Worm (Caenorhabditis elegans) whole organism, L2 larva: ENCODE data around the gene F13H8.1.

Experiments
- Y55F3AM.14 ChIP-seq: fragments of 200-800 bp; sonication (Bioruptor generic); optimal IDR thresholded peaks from 2 replicates; lab custom pipeline; 2018; ENCODE audit warnings: mild to moderate bottlenecking, missing genetic modification characterization, missing compliant biosample characterization
- nhr-12 ChIP-seq: fragments of 150-350 bp; optimal IDR thresholded peaks from 2 replicates; lab custom pipeline; 2014; ENCODE audit warnings: missing biosample characterization, missing genetic modification characterization
- nhr-23 ChIP-seq: fragments of 150-350 bp; optimal IDR thresholded peaks from 2 replicates; lab custom pipeline; 2014; ENCODE audit warnings: missing biosample characterization, missing genetic modification reagents, missing genetic modification characterization
- snpc-4 ChIP-seq: fragments of 150-350 bp; optimal IDR thresholded peaks from 2 replicates; lab custom pipeline; 2014; ENCODE audit warnings: missing biosample characterization, missing genetic modification characterization
- unc-39 ChIP-seq: fragments of 150-350 bp; optimal IDR thresholded peaks from 2 replicates; lab custom pipeline; 2014; ENCODE audit warnings: missing biosample characterization, missing genetic modification characterization
- unc-62 ChIP-seq: fragments of 150-350 bp; optimal IDR thresholded peaks from 2 replicates; lab custom pipeline; 2014; ENCODE audit warnings: missing biosample characterization, missing genetic modification reagents, missing genetic modification characterization

ce11 chrII:6281002-6281401, 2.2 kb upstream of the F13H8.1 start, which contains the start of gene scly-1:
- TF ChIP-seq Y55F3AM.14 (GFP tag; lab: Kevin White, UChicago) (no peak), nhr-12 (tag; lab: Kevin White, UChicago) (no peak), unc-39 (tag; lab: Kevin White, UChicago) (no peak), unc-62 (GFP tag; lab: Kevin White, UChicago) (no peak), nhr-23 (tag; lab: Kevin White, UChicago) (no peak), snpc-4 (tag; lab: Kevin White, UChicago) (no peak)
